Worm (Caenorhabditis elegans): ENCODE results near the gene Y38H6C.16.

- TF ChIP-seq pqm-1 (tag; optimal IDR thresholded peaks at IDR 0.05), result no peak
- TF ChIP-seq nhr-28 (tag; optimal IDR thresholded peaks at IDR 0.05), result no peak
- TF ChIP-seq lin-39 (tag; optimal IDR thresholded peaks at IDR 0.05), result no peak
Measured at ce11 chrV:20506542-20506941, 32.6 kb downstream of the Y38H6C.16 start.
